Worm (Caenorhabditis elegans) whole organism, L4/young adult: ENCODE measurements around the gene pid-1.

Experiments used
- W03F9.2 ChIP-seq: fragments of 150-350 bp; optimal IDR thresholded peaks from 2 replicates; lab custom pipeline; 2014; ENCODE audit warnings: missing biosample characterization, missing genetic modification characterization
- dao-5 ChIP-seq: sonication (generic microtip); optimal IDR thresholded peaks from 2 replicates; lab custom pipeline; 2016; ENCODE audit warnings: missing genotype, missing genetic modification characterization, moderate library complexity, missing compliant biosample characterization
- him-1 ChIP-seq: sonication (generic microtip); optimal IDR thresholded peaks from 2 replicates; lab custom pipeline; 2016; ENCODE audit warnings: missing genotype, missing genetic modification reagents, missing genetic modification characterization, missing compliant biosample characterization

pid-1 gene

ce11 chrII:7690384-7690783 is at the start of gene pid-1:
Gene pid-1, minus strand, starts transcription at chrII:7690556.
- no peak for TF ChIP-seq dao-5 (tag; lab: Kevin White, UChicago)
- no peak for TF ChIP-seq W03F9.2 (tag; lab: Kevin White, UChicago)
- TF ChIP-seq him-1 (tag; lab: Kevin White, UChicago): no peak

ce11 chrII:7736725-7737124 is 46.4 kb upstream of the pid-1 start:
- TF ChIP-seq W03F9.2 (tag; lab: Kevin White, UChicago): no peak
- TF ChIP-seq him-1 (tag; lab: Kevin White, UChicago): no peak
- TF ChIP-seq dao-5 (tag; lab: Kevin White, UChicago): no peak

- TF ChIP-seq him-1 (tag; lab: Kevin White, UChicago) (no peak), dao-5 (tag; lab: Kevin White, UChicago) (no peak), W03F9.2 (tag; lab: Kevin White, UChicago) (no peak)
Measured at ce11 chrII:7724603-7725002, 34.2 kb upstream of the pid-1 start, which contains the start of gene cpna-2. Gene cpna-2, plus strand, starts transcription at chrII:7724903.

ce11 chrII:7722784-7723183 is 32.4 kb upstream of the pid-1 start:
- TF ChIP-seq him-1 (tag; lab: Kevin White, UChicago): no peak
- no peak for TF ChIP-seq W03F9.2 (tag; lab: Kevin White, UChicago)
- TF ChIP-seq dao-5 (tag; lab: Kevin White, UChicago): no peak

- TF ChIP-seq him-1 (tag; lab: Kevin White, UChicago) (no peak), W03F9.2 (tag; lab: Kevin White, UChicago) (no peak), dao-5 (tag; lab: Kevin White, UChicago) (no peak)
Measured at ce11 chrII:7720479-7720878, 30.1 kb upstream of the pid-1 start.

ce11 chrII:7719039-7719438 is 28.7 kb upstream of the pid-1 start:
- TF ChIP-seq W03F9.2 (tag; lab: Kevin White, UChicago) (no peak), dao-5 (tag; lab: Kevin White, UChicago) (no peak), him-1 (tag; lab: Kevin White, UChicago) (no peak)

ce11 chrII:7718491-7718890 is 28.1 kb upstream of the pid-1 start, which contains the start of gene cpna-5:
Gene cpna-5, minus strand, starts transcription at chrII:7718591.
- TF ChIP-seq W03F9.2 (tag; lab: Kevin White, UChicago) (no peak), dao-5 (tag; lab: Kevin White, UChicago) (no peak), him-1 (tag; lab: Kevin White, UChicago) (no peak)

- TF ChIP-seq dao-5 (tag; lab: Kevin White, UChicago) (no peak), him-1 (tag; lab: Kevin White, UChicago) (no peak), W03F9.2 (tag; lab: Kevin White, UChicago) (no peak)
Measured at ce11 chrII:7716112-7716511, 25.8 kb upstream of the pid-1 start.

ce11 chrII:7714614-7715186 is 24.3 kb upstream of the pid-1 start:
- no peak for TF ChIP-seq him-1 (tag; lab: Kevin White, UChicago)
- no peak for TF ChIP-seq W03F9.2 (tag; lab: Kevin White, UChicago)
- no peak for TF ChIP-seq dao-5 (tag; lab: Kevin White, UChicago)

ce11 chrII:7709301-7709754 is 19.0 kb upstream of the pid-1 start, which contains the start of gene sre-1:
Gene sre-1, plus strand, starts transcription at chrII:7709704.
- TF ChIP-seq dao-5 (tag; lab: Kevin White, UChicago) (no peak), W03F9.2 (tag; lab: Kevin White, UChicago) (no peak), him-1 (tag; lab: Kevin White, UChicago) (no peak)

- TF ChIP-seq him-1 (tag; lab: Kevin White, UChicago) (peak; percentile 78), W03F9.2 (tag; lab: Kevin White, UChicago) (peak; percentile 14), dao-5 (tag; lab: Kevin White, UChicago) (no peak)
Measured at ce11 chrII:7708540-7708939, 18.2 kb upstream of the pid-1 start, which contains the start of gene B0495.9. Gene B0495.9, minus strand, starts transcription at chrII:7708710.

- TF ChIP-seq dao-5 (tag; lab: Kevin White, UChicago): no peak
- TF ChIP-seq him-1 (tag; lab: Kevin White, UChicago): no peak
- no peak for TF ChIP-seq W03F9.2 (tag; lab: Kevin White, UChicago)
Measured at ce11 chrII:7707383-7707782, 17.0 kb upstream of the pid-1 start, which contains the start of gene luc-7L. Gene luc-7L, minus strand, starts transcription at chrII:7707483.

ce11 chrII:7705152-7705551 is 14.8 kb upstream of the pid-1 start, which contains the start of gene B0495.7:
Gene B0495.7, minus strand, starts transcription at chrII:7705233.
- TF ChIP-seq him-1 (tag; lab: Kevin White, UChicago) (no peak), dao-5 (tag; lab: Kevin White, UChicago) (no peak), W03F9.2 (tag; lab: Kevin White, UChicago) (no peak)

- no peak for TF ChIP-seq dao-5 (tag; lab: Kevin White, UChicago)
- TF ChIP-seq him-1 (tag; lab: Kevin White, UChicago): no peak
- TF ChIP-seq W03F9.2 (tag; lab: Kevin White, UChicago): no peak
Measured at ce11 chrII:7704387-7704786, 14.0 kb upstream of the pid-1 start.
